Fruit fly (Drosophila melanogaster) whole organism, embryonic: Measurements from ENCODE around the gene Ankle2.
A peak's percentile ranks its signal among the peaks of the same experiment; 100 is the strongest.

ENCODE experiments used
- Asciz ChIP-seq: fragments of 200-800 bp; sonication (Bioruptor generic); optimal IDR thresholded peaks from 2 replicates; lab custom pipeline; 2017; ENCODE audit warnings: missing biosample characterization, mild to moderate bottlenecking, missing genetic modification characterization, missing genetic modification reagents
- CG10147 ChIP-seq: fragments of 200-800 bp; sonication (Bioruptor generic); optimal IDR thresholded peaks from 2 replicates; lab custom pipeline; 2019; ENCODE audit warnings: missing biosample characterization, mild to moderate bottlenecking, missing genetic modification characterization, moderate library complexity
- CG10543 ChIP-seq: fragments of 200-800 bp; sonication (Bioruptor generic); optimal IDR thresholded peaks from 3 replicates; lab custom pipeline; 2017; ENCODE audit warnings: missing biosample characterization, mild to moderate bottlenecking, missing genetic modification characterization, moderate library complexity
- CG10654 ChIP-seq: fragments of 200-800 bp; sonication (Bioruptor generic); optimal IDR thresholded peaks from 2 replicates; lab custom pipeline; 2016; ENCODE audit warnings: missing biosample characterization, missing genetic modification characterization
- CG11456 ChIP-seq: fragments of 200-800 bp; sonication (Bioruptor generic); IDR thresholded peaks from 3 replicates; pipeline ENCODE4 v1.3.6; 2022; ENCODE audit warnings: missing biosample characterization, missing genetic modification characterization
- CG12104 ChIP-seq: fragments of 200-800 bp; sonication (Bioruptor generic); optimal IDR thresholded peaks from 3 replicates; lab custom pipeline; 2016; ENCODE audit warnings: missing biosample characterization, missing genetic modification characterization
- CG12299 ChIP-seq: fragments of 200-800 bp; sonication (Bioruptor generic); optimal IDR thresholded peaks from 2 replicates; lab custom pipeline; 2018; ENCODE audit warnings: missing biosample characterization, mild to moderate bottlenecking, missing genetic modification characterization
- CG18011 ChIP-seq: fragments of 200-800 bp; sonication (Bioruptor generic); optimal IDR thresholded peaks from 2 replicates; lab custom pipeline; 2017; ENCODE audit warnings: missing biosample characterization, missing genetic modification characterization, mild to moderate bottlenecking, moderate library complexity, missing genotype
- CG2120 ChIP-seq: fragments of 200-800 bp; sonication (Bioruptor generic); optimal IDR thresholded peaks from 3 replicates; lab custom pipeline; 2016; ENCODE audit warnings: missing biosample characterization, missing genetic modification characterization
- CG4820 ChIP-seq: fragments of 200-800 bp; sonication (Bioruptor generic); optimal IDR thresholded peaks from 3 replicates; lab custom pipeline; 2016; ENCODE audit warnings: missing biosample characterization, missing genetic modification characterization
- CG4854 ChIP-seq: fragments of 200-800 bp; sonication (Bioruptor generic); optimal IDR thresholded peaks from 2 replicates; lab custom pipeline; 2016; ENCODE audit warnings: missing biosample characterization, missing genetic modification characterization, inconsistent platforms
- CG5245 ChIP-seq: fragments of 200-800 bp; sonication (Bioruptor generic); optimal IDR thresholded peaks from 3 replicates; lab custom pipeline; 2016; ENCODE audit warnings: missing biosample characterization, missing genetic modification characterization
- CG8290 ChIP-seq, 3 experiments: fragments of 200-800 bp; sonication (Bioruptor generic); optimal IDR thresholded peaks; 2 replicates each; lab custom pipeline; 2016 to 2019; ENCODE audit warnings: missing biosample characterization in 3 of 3, missing genetic modification characterization in 3 of 3, mild to moderate bottlenecking in 2 of 3, moderate library complexity in 1 of 3
- CG8944 ChIP-seq: fragments of 200-800 bp; sonication (Bioruptor generic); optimal IDR thresholded peaks from 3 replicates; lab custom pipeline; 2016; ENCODE audit warnings: missing biosample characterization, missing genetic modification characterization
- D19B ChIP-seq: fragments of 200-800 bp; sonication (Bioruptor generic); optimal IDR thresholded peaks from 2 replicates; lab custom pipeline; 2017; ENCODE audit warnings: missing biosample characterization, mild to moderate bottlenecking, missing genetic modification characterization
- Dek ChIP-seq: fragments of 200-800 bp; sonication (Bioruptor generic); optimal IDR thresholded peaks from 3 replicates; lab custom pipeline; 2019; ENCODE audit warnings: missing biosample characterization, mild to moderate bottlenecking, missing genetic modification characterization, moderate library complexity
- HLH3B ChIP-seq: fragments of 200-800 bp; sonication (Bioruptor generic); IDR thresholded peaks from 2 replicates; pipeline ENCODE4 v1.3.6; 2022; ENCODE audit warnings: missing biosample characterization, missing genetic modification characterization
- Hr51 ChIP-seq, 2 experiments: fragments of 200-800 bp; sonication (Bioruptor generic); optimal IDR thresholded peaks; 2 replicates in 1 of 2; 3 replicates in 1 of 2; lab custom pipeline; 2016 to 2018; ENCODE audit warnings: missing biosample characterization in 2 of 2, missing genetic modification characterization in 2 of 2, mild to moderate bottlenecking in 1 of 2, moderate library complexity in 1 of 2
- NC2β ChIP-seq: fragments of 200-800 bp; sonication (Bioruptor generic); optimal IDR thresholded peaks from 2 replicates; lab custom pipeline; 2016; ENCODE audit warnings: missing biosample characterization, missing genetic modification characterization
- NK7.1 ChIP-seq: fragments of 200-800 bp; sonication (Bioruptor generic); optimal IDR thresholded peaks from 3 replicates; lab custom pipeline; 2016; ENCODE audit warnings: missing biosample characterization, missing genetic modification characterization
- Nf-YB ChIP-seq: fragments of 200-800 bp; sonication (Bioruptor generic); optimal IDR thresholded peaks from 3 replicates; lab custom pipeline; 2019; ENCODE audit warnings: missing biosample characterization, mild to moderate bottlenecking, missing genetic modification characterization, moderate library complexity
- Optix ChIP-seq: fragments of 200-800 bp; sonication (Bioruptor generic); IDR thresholded peaks from 3 replicates; pipeline ENCODE4 v1.3.6; 2022; ENCODE audit warnings: missing biosample characterization, missing genetic modification characterization
- Spps ChIP-seq: fragments of 200-800 bp; sonication (Bioruptor generic); optimal IDR thresholded peaks from 2 replicates; lab custom pipeline; 2018; ENCODE audit warnings: missing biosample characterization, mild to moderate bottlenecking, missing genetic modification characterization
- Sry-δ ChIP-seq: fragments of 200-800 bp; sonication (Bioruptor generic); optimal IDR thresholded peaks from 2 replicates; lab custom pipeline; 2016; ENCODE audit warnings: missing biosample characterization, missing genetic modification characterization
- Stat92E ChIP-seq, 3 experiments: fragments of >200 bp in 2 of 3; fragments of 200-800 bp in 1 of 3; sonication (Bioruptor generic) in 1 of 3; optimal IDR thresholded peaks; 2 replicates each; lab custom pipeline; 2017 to 2019; ENCODE audit warnings: missing biosample characterization in 3 of 3, missing genetic modification characterization in 3 of 3, mild to moderate bottlenecking in 1 of 3, moderate library complexity in 1 of 3
- Taf1 ChIP-seq: fragments of 200-800 bp; sonication (Bioruptor generic); IDR thresholded peaks from 2 replicates; pipeline ENCODE4 v1.3.6; 2022; ENCODE audit warnings: missing biosample characterization, missing genetic modification characterization
- Tbp ChIP-seq: fragments of >200 bp; optimal IDR thresholded peaks from 2 replicates; lab custom pipeline; 2018; ENCODE audit warnings: missing biosample characterization, missing genetic modification characterization
- ab ChIP-seq: fragments of 200-800 bp; sonication (Bioruptor generic); optimal IDR thresholded peaks from 2 replicates; lab custom pipeline; 2016; ENCODE audit warnings: missing biosample characterization, missing genetic modification characterization
- amos ChIP-seq: fragments of 200-800 bp; sonication (Bioruptor generic); IDR thresholded peaks from 2 replicates; pipeline ENCODE4 v1.3.6; 2022; ENCODE audit warnings: missing biosample characterization, missing genetic modification characterization; ENCODE audit not compliant: partially characterized antibody
- bsh ChIP-seq, 2 experiments: fragments of 200-800 bp; sonication (Bioruptor generic); optimal IDR thresholded peaks; 2 replicates each; lab custom pipeline; 2017 to 2018; ENCODE audit warnings: mild to moderate bottlenecking in 2 of 2, missing biosample characterization in 2 of 2, missing genetic modification characterization in 2 of 2, moderate library complexity in 1 of 2
- chinmo ChIP-seq: fragments of 200-800 bp; sonication (Bioruptor generic); IDR thresholded peaks from 4 replicates; pipeline ENCODE4 v1.3.6; 2022; ENCODE audit warnings: missing biosample characterization, missing genetic modification characterization; ENCODE audit not compliant: partially characterized antibody
- fd64A ChIP-seq: fragments of 200-800 bp; sonication (Bioruptor generic); optimal IDR thresholded peaks from 3 replicates; lab custom pipeline; 2018; ENCODE audit warnings: missing biosample characterization, mild to moderate bottlenecking, missing genetic modification characterization
- gcm ChIP-seq: fragments of 200-800 bp; sonication (Bioruptor generic); optimal IDR thresholded peaks from 2 replicates; lab custom pipeline; 2019; ENCODE audit warnings: missing biosample characterization, mild to moderate bottlenecking, missing genetic modification characterization, moderate library complexity
- gsb-n ChIP-seq: fragments of 200-800 bp; sonication (Bioruptor generic); optimal IDR thresholded peaks from 3 replicates; lab custom pipeline; 2018; ENCODE audit warnings: missing biosample characterization, mild to moderate bottlenecking, missing genetic modification characterization
- jigr1 ChIP-seq: fragments of 200-800 bp; sonication (Bioruptor generic); IDR thresholded peaks from 3 replicates; pipeline ENCODE4 v1.3.6; 2022; ENCODE audit warnings: missing biosample characterization, missing genetic modification characterization
- kah ChIP-seq: fragments of 200-800 bp; sonication (Bioruptor generic); optimal IDR thresholded peaks from 2 replicates; lab custom pipeline; 2018; ENCODE audit warnings: missing biosample characterization, mild to moderate bottlenecking, missing genetic modification characterization
- klu ChIP-seq: fragments of 200-800 bp; sonication (Bioruptor generic); IDR thresholded peaks from 2 replicates; pipeline ENCODE4 v1.3.6; 2022; ENCODE audit warnings: missing biosample characterization, missing genetic modification characterization
- knrl ChIP-seq: fragments of 200-800 bp; sonication (Bioruptor generic); IDR thresholded peaks from 3 replicates; pipeline ENCODE4 v1.3.6; 2022; ENCODE audit warnings: missing biosample characterization, missing genetic modification characterization; ENCODE audit not compliant: partially characterized antibody
- lola ChIP-seq, 3 experiments: fragments of >200 bp in 2 of 3; fragments of 200-800 bp in 1 of 3; sonication (Bioruptor generic) in 1 of 3; optimal IDR thresholded peaks; 2 replicates each; lab custom pipeline; 2017 to 2019; ENCODE audit warnings: missing biosample characterization in 3 of 3, missing genetic modification characterization in 3 of 3, mild to moderate bottlenecking in 1 of 3, moderate library complexity in 1 of 3
- nau ChIP-seq: fragments of 200-800 bp; sonication (Bioruptor generic); optimal IDR thresholded peaks from 3 replicates; lab custom pipeline; 2017; ENCODE audit warnings: missing biosample characterization, mild to moderate bottlenecking, missing genetic modification characterization, missing genetic modification reagents
- nerfin-2 ChIP-seq: fragments of 200-800 bp; sonication (Bioruptor generic); IDR thresholded peaks from 2 replicates; pipeline ENCODE4 v1.3.6; 2022; ENCODE audit warnings: missing biosample characterization, missing genetic modification characterization; ENCODE audit not compliant: partially characterized antibody
- repo ChIP-seq: fragments of 200-800 bp; sonication (Bioruptor generic); optimal IDR thresholded peaks from 2 replicates; lab custom pipeline; 2016; ENCODE audit warnings: missing biosample characterization, missing genetic modification characterization
- run ChIP-seq: fragments of 200-800 bp; sonication (Bioruptor generic); optimal IDR thresholded peaks from 3 replicates; lab custom pipeline; 2018; ENCODE audit warnings: missing biosample characterization, mild to moderate bottlenecking, missing genetic modification characterization
- sim ChIP-seq: fragments of 200-800 bp; sonication (Bioruptor generic); IDR thresholded peaks from 2 replicates; pipeline ENCODE4 v1.3.6; 2022; ENCODE audit warnings: missing biosample characterization, missing genetic modification characterization
- slou ChIP-seq: fragments of 200-800 bp; sonication (Bioruptor generic); optimal IDR thresholded peaks from 3 replicates; lab custom pipeline; 2016; ENCODE audit warnings: missing biosample characterization, missing genetic modification characterization
- slp2 ChIP-seq: fragments of 200-800 bp; sonication (Bioruptor generic); optimal IDR thresholded peaks from 2 replicates; lab custom pipeline; 2016; ENCODE audit warnings: missing biosample characterization, missing genetic modification characterization
- toy ChIP-seq: fragments of 200-800 bp; sonication (Bioruptor generic); IDR thresholded peaks from 2 replicates; pipeline ENCODE4 v1.3.6; 2022; ENCODE audit warnings: missing biosample characterization, missing genetic modification characterization
- vfl ChIP-seq: fragments of 200-800 bp; sonication (Bioruptor generic); optimal IDR thresholded peaks from 2 replicates; lab custom pipeline; 2016; ENCODE audit warnings: missing biosample characterization, missing genetic modification characterization
- zfh1 ChIP-seq: fragments of 200-800 bp; sonication (Bioruptor generic); IDR thresholded peaks from 3 replicates; pipeline ENCODE4 v1.3.6; 2022; ENCODE audit warnings: missing biosample characterization, missing genetic modification characterization

The Ankle2 gene

dm6 chrX:17624983-17625401, 46.0 kb upstream of the Ankle2 start (continued):
- no peak for TF ChIP-seq Stat92E (GFP tag; optimal IDR thresholded peaks at IDR 0.05; lab: Kevin White, UChicago)
- peak; percentile 15 for TF ChIP-seq Spps (tag; lab: Kevin White, UChicago)
- TF ChIP-seq fd64A (GFP tag; lab: Kevin White, UChicago): peak; percentile 73
- TF ChIP-seq CG10147 (GFP tag; lab: Kevin White, UChicago): peak; percentile 87
- peak; percentile 74 for TF ChIP-seq CG5245 (GFP tag; lab: Kevin White, UChicago)
- TF ChIP-seq knrl (GFP tag; lab: Robert Waterston, UW): no peak
- peak; percentile 32 for TF ChIP-seq CG8290 (GFP tag; optimal IDR thresholded peaks at IDR 0.05; lab: Kevin White, UChicago)
- TF ChIP-seq CG8290 (tag; optimal IDR thresholded peaks at IDR 0.05; lab: Kevin White, UChicago): peak in 1 of 2 experiments; percentile 89
- peak; percentile 30 for TF ChIP-seq ab
- TF ChIP-seq vfl (GFP tag; lab: Kevin White, UChicago): peak; percentile 75
- no peak for TF ChIP-seq jigr1 (GFP tag; lab: Robert Waterston, UW)
- peak; percentile 71 to 82 for TF ChIP-seq bsh (GFP tag; optimal IDR thresholded peaks at IDR 0.05; lab: Kevin White, UChicago)
- TF ChIP-seq CG2120: peak; percentile 86
- peak; percentile 85 for TF ChIP-seq gcm (GFP tag; lab: Kevin White, UChicago)
- no peak for TF ChIP-seq nerfin-2 (GFP tag; lab: Robert Waterston, UW)
- TF ChIP-seq NK7.1 (GFP tag; lab: Kevin White, UChicago): peak; percentile 83
- peak; percentile 50 for TF ChIP-seq klu (GFP tag; lab: Robert Waterston, UW)
- peak; percentile 95 for TF ChIP-seq chinmo
- TF ChIP-seq Hr51 (GFP tag; optimal IDR thresholded peaks at IDR 0.05; lab: Kevin White, UChicago): peak; percentile 74 to 96
- peak; percentile 84 for TF ChIP-seq Dek
- peak; percentile 55 for TF ChIP-seq NC2β (GFP tag; lab: Kevin White, UChicago)
- TF ChIP-seq zfh1: peak; percentile 69; the same call in 2 of the 3 replicates
- peak; percentile 71 for TF ChIP-seq CG18011 (GFP tag; lab: Kevin White, UChicago)
- TF ChIP-seq CG8944: peak; percentile 68
- peak; percentile 60 for TF ChIP-seq gsb-n
- peak; percentile 74; the same call in 2 of the 3 replicates for TF ChIP-seq CG11456 (GFP tag; lab: Robert Waterston, UW)
- peak; percentile 61 for TF ChIP-seq slou (GFP tag; lab: Kevin White, UChicago)
- TF ChIP-seq repo (GFP tag; lab: Kevin White, UChicago): peak; percentile 70
- peak; percentile 66; the same call in 1 of the 2 replicates for TF ChIP-seq Taf1 (GFP tag; lab: Robert Waterston, UW)
- TF ChIP-seq Optix (GFP tag; lab: Robert Waterston, UW): peak; percentile 64; the same call in 2 of the 3 replicates
- TF ChIP-seq CG12104 (GFP tag; lab: Kevin White, UChicago): peak; percentile 71
- no peak for TF ChIP-seq Tbp (GFP tag; lab: Kevin White, UChicago)
- peak; percentile 69 for TF ChIP-seq CG4820 (GFP tag; lab: Kevin White, UChicago)
- TF ChIP-seq D19B (GFP tag; lab: Kevin White, UChicago): peak; percentile 80
- TF ChIP-seq CG10543 (GFP tag; lab: Kevin White, UChicago): peak; percentile 85
- peak in 1 of 3 experiments; percentile 48 for TF ChIP-seq lola (GFP tag; optimal IDR thresholded peaks at IDR 0.05; lab: Kevin White, UChicago)
- peak; percentile 90 for TF ChIP-seq nau (GFP tag; lab: Kevin White, UChicago)
- TF ChIP-seq HLH3B (GFP tag; lab: Robert Waterston, UW): peak; percentile 78
- no peak for TF ChIP-seq sim (GFP tag; lab: Robert Waterston, UW)
- TF ChIP-seq CG12299: peak; percentile 85
- peak; percentile 81 for TF ChIP-seq Asciz (GFP tag; lab: Kevin White, UChicago)
- TF ChIP-seq toy (GFP tag; lab: Robert Waterston, UW): 0 out of 2 replicates have a peak, but pooled peaks have one; percentile 32
- TF ChIP-seq Sry-δ (GFP tag; lab: Kevin White, UChicago): peak; percentile 41
- TF ChIP-seq Nf-YB (GFP tag; lab: Kevin White, UChicago): peak; percentile 67
- peak; percentile 89 for TF ChIP-seq run
- TF ChIP-seq CG10654 (GFP tag; lab: Kevin White, UChicago): peak; percentile 79
- peak; percentile 74 for TF ChIP-seq CG4854 (GFP tag; lab: Kevin White, UChicago)
- no peak for TF ChIP-seq amos
- TF ChIP-seq slp2: peak; percentile 81
- peak; percentile 84 for TF ChIP-seq kah
